Worm (Caenorhabditis elegans): Measurements from ENCODE around the gene srx-135.

The srx-135 gene

DNA sequence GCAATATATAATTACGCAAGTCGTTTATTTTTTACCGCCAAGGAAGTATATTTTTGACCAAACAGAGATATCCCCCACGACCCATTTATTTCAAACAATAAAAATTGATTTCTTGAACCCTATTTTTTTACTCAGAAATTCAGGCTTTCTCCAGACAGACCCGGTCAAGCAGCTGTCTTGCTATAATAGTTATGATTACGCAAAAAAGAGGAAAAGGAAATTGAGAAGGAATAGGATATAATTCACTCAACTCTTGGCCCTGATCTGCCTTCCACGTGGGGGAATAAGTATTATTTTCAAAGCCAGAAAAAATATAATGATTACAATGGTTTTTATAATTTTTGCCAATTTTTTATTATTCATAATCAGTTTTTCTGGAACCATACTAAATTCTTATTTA is 1.9 kb upstream of the srx-135 start, which contains the start of gene srx-136:
srx-136 (plus strand) TSS at position 301 of the 400 bp plus-strand sequence.
- TF ChIP-seq gmeb-2 (tag; optimal IDR thresholded peaks at IDR 0.05) (no peak), syd-9 (tag; optimal IDR thresholded peaks at IDR 0.05) (no peak), hlh-6 (tag; optimal IDR thresholded peaks at IDR 0.05) (no peak), pqm-1 (tag; optimal IDR thresholded peaks at IDR 0.05) (no peak), Y22D7AL.16 (tag; optimal IDR thresholded peaks at IDR 0.05) (no peak), ama-1 (optimal IDR thresholded peaks at IDR 0.05) (no peak), unc-3 (GFP tag; conservative IDR thresholded peaks at IDR 0.05) (no peak), unc-3 (tag; optimal IDR thresholded peaks at IDR 0.05) (no peak), pha-2 (tag; optimal IDR thresholded peaks at IDR 0.05) (no peak), ceh-48 (tag; optimal IDR thresholded peaks at IDR 0.05) (no peak), fax-1 (tag; optimal IDR thresholded peaks at IDR 0.05) (no peak), ceh-34 (tag; optimal IDR thresholded peaks at IDR 0.05) (no peak), sox-2 (GFP tag; IDR thresholded peaks at IDR 0.05) (no peak), C38D4.7 (GFP tag; optimal IDR thresholded peaks at IDR 0.05) (no peak), K09A11.1 (tag; optimal IDR thresholded peaks at IDR 0.05; ENCODE audit: insufficient read depth) (no peak), pha-4 (tag; optimal IDR thresholded peaks at IDR 0.05) (no peak), sdc-2 (tag; optimal IDR thresholded peaks at IDR 0.05) (no peak)

DNA sequence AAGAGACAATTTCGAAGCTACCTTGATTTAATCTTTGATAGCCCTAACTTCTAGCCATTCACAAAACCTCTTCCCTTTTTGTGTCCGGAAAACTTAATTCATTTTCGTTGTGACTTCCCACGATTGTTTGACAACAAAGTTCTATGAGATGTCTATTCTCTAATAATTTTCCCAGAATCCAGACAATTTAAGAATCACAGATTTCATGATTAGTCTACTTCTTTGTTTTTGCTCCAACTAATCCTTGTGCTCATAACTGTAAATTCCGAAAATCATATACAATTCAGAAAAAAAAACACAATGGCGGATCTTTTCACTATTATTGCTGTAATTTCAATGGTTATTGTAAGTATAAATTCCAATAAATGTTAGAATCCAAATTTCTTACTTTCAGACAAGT is 3.5 kb downstream of the srx-135 start, which contains the start of gene srx-137:
srx-137 (plus strand) TSS at position 301 of the 400 bp plus-strand sequence.
- no peak for TF ChIP-seq ztf-16 (tag; optimal IDR thresholded peaks at IDR 0.05)

DNA sequence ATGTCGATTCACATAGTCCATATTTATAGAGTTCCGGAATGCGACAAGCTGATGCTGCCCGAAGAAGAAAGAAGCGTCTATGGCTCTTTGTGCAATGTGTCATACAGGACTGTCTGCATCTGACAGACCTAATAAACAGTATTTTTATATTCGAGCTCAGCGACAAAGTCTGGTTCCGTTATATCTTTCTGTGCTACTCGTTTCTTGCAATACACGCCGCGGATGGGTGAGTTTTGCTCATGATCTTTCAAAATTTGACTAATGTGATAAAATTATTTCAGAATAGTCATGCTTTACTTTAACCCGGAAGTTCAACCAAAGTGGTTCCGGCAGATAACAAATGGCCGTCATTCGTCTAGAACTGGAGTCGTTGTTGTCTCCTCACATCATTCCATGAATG is 4.7 kb downstream of the srx-135 start:
- TF ChIP-seq ceh-30 (tag; optimal IDR thresholded peaks at IDR 0.05) (no peak), ceh-18 (tag; optimal IDR thresholded peaks at IDR 0.05) (no peak), zip-5 (tag; optimal IDR thresholded peaks at IDR 0.05) (no peak), ceh-45 (GFP tag; IDR thresholded peaks at IDR 0.05) (no peak), pax-1 (tag; optimal IDR thresholded peaks at IDR 0.05) (no peak), che-1 (tag; optimal IDR thresholded peaks at IDR 0.05) (no peak), sox-4 (tag; optimal IDR thresholded peaks at IDR 0.05) (no peak), syd-9 (tag; optimal IDR thresholded peaks at IDR 0.05) (no peak), ceh-14 (tag; optimal IDR thresholded peaks at IDR 0.05) (no peak), sox-2 (GFP tag; IDR thresholded peaks at IDR 0.05) (no peak)

DNA sequence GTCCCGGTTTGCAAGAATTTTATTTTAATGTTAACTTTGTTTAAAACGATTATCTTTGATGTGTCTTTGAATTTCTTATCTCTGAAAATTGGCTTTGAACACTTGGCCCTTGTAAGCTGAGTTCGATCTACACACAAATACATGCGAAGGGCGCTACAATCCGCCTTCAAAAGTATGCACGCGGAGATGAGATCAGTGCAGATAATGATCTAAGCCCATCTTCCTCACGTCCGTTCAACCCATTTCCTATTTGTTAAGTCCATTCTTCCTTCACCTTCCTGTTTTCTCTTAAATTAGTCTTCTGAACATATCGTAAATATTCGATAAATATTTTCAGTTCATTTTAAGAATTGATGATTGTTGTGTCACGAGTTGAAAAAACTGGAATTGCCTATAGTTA is 7.3 kb downstream of the srx-135 start, which contains the start of gene nhr-175:
nhr-175 (plus strand) TSS at position 339 of the 400 bp plus-strand sequence.
- TF ChIP-seq madf-2 (tag; optimal IDR thresholded peaks at IDR 0.05) (no peak), fkh-6 (tag; optimal IDR thresholded peaks at IDR 0.05) (no peak), eyg-1 (tag; optimal IDR thresholded peaks at IDR 0.05) (no peak), pha-2 (tag; optimal IDR thresholded peaks at IDR 0.05) (no peak), C38D4.7 (GFP tag; optimal IDR thresholded peaks at IDR 0.05) (no peak), C08G9.2 (tag; optimal IDR thresholded peaks at IDR 0.05) (no peak), unc-55 (GFP tag; optimal IDR thresholded peaks at IDR 0.05) (no peak), ceh-2 (tag; optimal IDR thresholded peaks at IDR 0.05) (no peak)

DNA sequence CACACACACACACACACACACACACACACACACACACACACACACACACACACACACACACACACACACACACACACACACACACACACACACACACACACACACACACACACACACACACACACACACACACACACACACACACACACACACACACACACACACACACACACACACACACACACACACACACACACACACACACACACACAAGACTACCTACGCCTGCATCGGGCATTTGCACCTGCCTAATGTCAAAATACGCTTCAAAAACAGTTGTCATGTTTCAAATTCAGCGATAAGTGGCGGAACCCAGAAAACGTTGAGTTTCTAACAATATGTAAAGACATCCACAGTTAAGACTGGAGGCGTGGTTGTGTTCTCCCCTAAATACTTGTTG is 9.9 kb downstream of the srx-135 start:
- peak; percentile 51 for TF ChIP-seq ceh-19 (GFP tag; optimal IDR thresholded peaks at IDR 0.05)
- peak; percentile 51 for TF ChIP-seq ceh-6 (GFP tag; optimal IDR thresholded peaks at IDR 0.05)
- peak; percentile 29 for TF ChIP-seq gmeb-2 (tag; optimal IDR thresholded peaks at IDR 0.05)
- TF ChIP-seq pat-9 (tag; optimal IDR thresholded peaks at IDR 0.05) = peak; percentile 50
- TF ChIP-seq lin-11 (tag; optimal IDR thresholded peaks at IDR 0.05) = peak; percentile 33
